Worm (Caenorhabditis elegans) whole organism, L1 larva: Measurements from ENCODE around the gene dhs-15.

Experiments used
- C04F5.9 ChIP-seq: sonication (generic microtip); optimal IDR thresholded peaks from 2 replicates; lab custom pipeline; 2016; ENCODE audit warnings: missing genetic modification characterization, missing compliant biosample characterization
- C16A3.4 ChIP-seq: fragments of 150-350 bp; optimal IDR thresholded peaks from 2 replicates; lab custom pipeline; 2014; ENCODE audit warnings: missing biosample characterization, missing genetic modification characterization
- F16B12.6 ChIP-seq: fragments of 150-350 bp; optimal IDR thresholded peaks from 2 replicates; lab custom pipeline; 2014; ENCODE audit warnings: missing biosample characterization, missing genetic modification characterization
- aha-1 ChIP-seq: fragments of 150-350 bp; optimal IDR thresholded peaks from 2 replicates; lab custom pipeline; 2014; ENCODE audit warnings: missing biosample characterization, missing genetic modification characterization
- alr-1 ChIP-seq: fragments of 200-800 bp; sonication (Bioruptor generic); optimal IDR thresholded peaks from 2 replicates; lab custom pipeline; 2018; ENCODE audit warnings: borderline replicate concordance, mild to moderate bottlenecking, missing genetic modification characterization, missing compliant biosample characterization
- aly-2 ChIP-seq: fragments of 150-350 bp; optimal IDR thresholded peaks from 2 replicates; lab custom pipeline; 2014; ENCODE audit warnings: missing biosample characterization, missing genetic modification characterization
- ama-1 ChIP-seq: fragments of 150-350 bp; optimal IDR thresholded peaks from 2 replicates; lab custom pipeline; 2014
- ceh-8 ChIP-seq: fragments of 200-800 bp; sonication (Bioruptor generic); optimal IDR thresholded peaks from 2 replicates; lab custom pipeline; 2018; ENCODE audit warnings: mild to moderate bottlenecking, missing genetic modification characterization, moderate library complexity, missing compliant biosample characterization
- ceh-90 ChIP-seq: sonication (generic microtip); optimal IDR thresholded peaks from 2 replicates; lab custom pipeline; 2016; ENCODE audit warnings: missing genetic modification characterization, missing compliant biosample characterization
- dpl-1 ChIP-seq, 3 experiments: fragments of 150-350 bp in 2 of 3; sonication (generic microtip) in 1 of 3; optimal IDR thresholded peaks; 2 replicates each; lab custom pipeline; 2014 to 2017; ENCODE audit warnings: missing biosample characterization in 3 of 3, missing genetic modification characterization in 3 of 3, missing genetic modification reagents in 3 of 3
- elt-2 ChIP-seq: sonication (generic microtip); optimal IDR thresholded peaks from 2 replicates; lab custom pipeline; 2016; ENCODE audit warnings: missing genetic modification characterization, mild to moderate bottlenecking, inconsistent platforms, missing compliant biosample characterization, missing genetic modification reagents
- fkh-10 ChIP-seq: sonication (generic microtip); optimal IDR thresholded peaks from 2 replicates; lab custom pipeline; 2017; ENCODE audit warnings: missing biosample characterization, missing genetic modification reagents, missing genetic modification characterization
- fkh-4 ChIP-seq: sonication (generic microtip); optimal IDR thresholded peaks from 2 replicates; lab custom pipeline; 2016; ENCODE audit warnings: missing compliant biosample characterization, missing genetic modification characterization, borderline replicate concordance
- fos-1 ChIP-seq: fragments of 150-350 bp; optimal IDR thresholded peaks from 2 replicates; lab custom pipeline; 2014; ENCODE audit warnings: missing biosample characterization, missing genetic modification characterization
- hpl-2 ChIP-seq: fragments of 150-350 bp; optimal IDR thresholded peaks from 2 replicates; lab custom pipeline; 2014; ENCODE audit warnings: missing biosample characterization, missing genetic modification reagents, missing genetic modification characterization
- lin-15B ChIP-seq: fragments of 150-350 bp; sonication (generic microtip); optimal IDR thresholded peaks from 3 replicates; lab custom pipeline; 2014; ENCODE audit warnings: missing biosample characterization, missing genetic modification characterization
- lin-35 ChIP-seq, 2 experiments: fragments of 150-350 bp; optimal IDR thresholded peaks; 2 replicates each; lab custom pipeline; 2014; ENCODE audit warnings: missing biosample characterization in 2 of 2, missing genetic modification characterization in 2 of 2, missing genetic modification reagents in 2 of 2
- lsy-2 ChIP-seq, 2 experiments: fragments of 150-350 bp; optimal IDR thresholded peaks; 2 replicates each; lab custom pipeline; 2014; ENCODE audit warnings: missing biosample characterization in 2 of 2, missing genetic modification characterization in 2 of 2
- mab-9 ChIP-seq: fragments of 200-800 bp; sonication (Bioruptor generic); IDR thresholded peaks from 2 replicates; pipeline ENCODE4 v1.3.6; 2022; ENCODE audit warnings: missing genetic modification reagents, missing genetic modification characterization, missing compliant biosample characterization
- mep-1 ChIP-seq: fragments of 150-350 bp; optimal IDR thresholded peaks from 2 replicates; lab custom pipeline; 2014; ENCODE audit warnings: missing biosample characterization, missing genetic modification characterization
- nhr-11 ChIP-seq: fragments of 150-350 bp; optimal IDR thresholded peaks from 2 replicates; lab custom pipeline; 2014; ENCODE audit warnings: missing biosample characterization, missing genetic modification characterization
- nhr-20 ChIP-seq: sonication (generic microtip); optimal IDR thresholded peaks from 2 replicates; lab custom pipeline; 2016; ENCODE audit warnings: mild to moderate bottlenecking, missing genetic modification characterization, missing compliant biosample characterization
- nhr-237 ChIP-seq: fragments of 150-350 bp; optimal IDR thresholded peaks from 2 replicates; lab custom pipeline; 2014; ENCODE audit warnings: missing biosample characterization, missing genetic modification characterization
- nhr-84 ChIP-seq: sonication (generic microtip); optimal IDR thresholded peaks from 2 replicates; lab custom pipeline; 2017; ENCODE audit warnings: missing biosample characterization, missing genetic modification characterization
- nhr-85 ChIP-seq: sonication (generic microtip); peaks from one replicate; lab custom pipeline; 2016; ENCODE audit warnings: missing genetic modification characterization, inconsistent platforms, missing compliant biosample characterization
- nhr-90 ChIP-seq: sonication (generic microtip); optimal IDR thresholded peaks from 2 replicates; lab custom pipeline; 2016; ENCODE audit warnings: mild to moderate bottlenecking, missing genetic modification characterization, missing compliant biosample characterization; ENCODE audit not compliant: poor library complexity
- pax-3 ChIP-seq: fragments of 200-800 bp; sonication (Bioruptor generic); optimal IDR thresholded peaks from 2 replicates; lab custom pipeline; 2018; ENCODE audit warnings: mild to moderate bottlenecking, missing genetic modification characterization, moderate library complexity, missing compliant biosample characterization
- rnt-1 ChIP-seq: sonication (generic microtip); optimal IDR thresholded peaks from 2 replicates; lab custom pipeline; 2016; ENCODE audit warnings: mild to moderate bottlenecking, missing genetic modification characterization, moderate library complexity, missing compliant biosample characterization
- skn-1 ChIP-seq: fragments of 150-350 bp; optimal IDR thresholded peaks from 2 replicates; lab custom pipeline; 2014; ENCODE audit warnings: missing biosample characterization, missing genetic modification characterization
- snpc-4 ChIP-seq: fragments of 150-350 bp; optimal IDR thresholded peaks from 2 replicates; lab custom pipeline; 2014; ENCODE audit warnings: missing biosample characterization, missing genetic modification characterization
- sptf-1 ChIP-seq: fragments of 150-350 bp; optimal IDR thresholded peaks from 2 replicates; lab custom pipeline; 2014; ENCODE audit warnings: missing biosample characterization, missing genetic modification characterization
- unc-62 ChIP-seq: fragments of 150-350 bp; optimal IDR thresholded peaks from 2 replicates; lab custom pipeline; 2014; ENCODE audit warnings: missing biosample characterization, missing genetic modification reagents, missing genetic modification characterization
- xbp-1 ChIP-seq: sonication (generic microtip); optimal IDR thresholded peaks from 2 replicates; lab custom pipeline; 2016; ENCODE audit warnings: missing genetic modification characterization, missing compliant biosample characterization
- ztf-4 ChIP-seq: fragments of 150-350 bp; optimal IDR thresholded peaks from 2 replicates; lab custom pipeline; 2014; ENCODE audit warnings: missing biosample characterization, missing genetic modification characterization

dhs-15 gene

DNA sequence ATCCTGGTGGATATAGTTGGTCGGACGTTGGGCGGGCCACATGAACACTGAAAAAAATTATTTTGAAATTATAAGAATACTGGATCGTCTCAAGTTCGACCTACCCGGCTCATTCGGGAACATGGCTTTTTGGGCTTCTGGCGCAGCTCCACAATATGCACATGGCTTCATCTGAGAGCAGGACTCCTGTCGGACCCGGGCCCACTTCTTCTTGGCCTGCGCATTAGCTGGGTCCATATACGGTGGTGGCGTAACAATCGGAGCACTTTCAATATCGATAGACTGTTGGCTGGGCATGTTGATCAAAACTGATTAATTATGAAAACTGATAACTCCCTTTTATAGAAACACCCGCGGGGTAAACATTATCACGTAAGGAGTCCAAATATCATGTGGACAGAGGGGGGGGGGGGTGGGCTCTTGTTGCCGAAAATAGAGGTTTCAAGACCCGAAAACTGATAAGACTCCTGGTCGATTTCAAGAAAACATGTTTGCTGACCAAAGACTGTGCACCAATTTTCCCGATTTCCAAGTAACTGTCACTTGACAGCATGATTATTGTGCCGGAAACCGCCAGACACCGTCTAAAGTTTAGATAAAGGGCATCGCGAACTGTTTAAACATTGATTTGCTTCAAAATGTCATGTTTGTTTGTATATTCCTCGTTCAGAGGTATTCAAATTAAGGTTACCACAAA lies 38.7 kb downstream of the dhs-15 start, which contains the start of gene dod-3:
Gene dod-3, minus strand, starts transcription at position 315 of the 697 bp plus-strand sequence.
- TF ChIP-seq elt-2 (tag; lab: Kevin White, UChicago): peak; percentile 98
- TF ChIP-seq ama-1 (lab: Kevin White, UChicago): peak; percentile 8
- no peak for TF ChIP-seq dpl-1 (GFP tag; optimal IDR thresholded peaks at IDR 0.05; lab: Kevin White, UChicago)
- peak; percentile 43 for TF ChIP-seq nhr-90

DNA sequence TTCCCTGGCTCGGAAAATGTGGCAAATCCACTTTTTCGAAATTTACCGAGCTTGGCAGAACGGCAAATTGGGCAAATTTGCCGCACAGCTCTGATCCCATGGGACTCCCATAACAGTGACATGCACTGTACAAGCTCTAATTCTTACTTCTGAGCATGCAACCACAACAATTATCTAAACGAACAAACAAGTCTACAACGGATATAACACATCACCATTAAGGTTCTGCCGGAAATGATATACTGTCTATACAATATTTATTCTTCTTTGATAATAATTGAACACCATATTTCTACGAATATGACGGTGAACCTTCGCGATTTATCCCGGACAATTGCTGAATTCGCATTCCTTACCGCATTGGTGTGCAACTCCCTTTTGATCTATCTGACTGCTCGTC lies 41.4 kb downstream of the dhs-15 start, which contains the start of gene str-33:
Gene str-33, plus strand, starts transcription at position 301 of the 400 bp plus-strand sequence.
- no peak for TF ChIP-seq nhr-85 (tag; lab: Kevin White, UChicago)
- no peak for TF ChIP-seq pax-3 (tag; lab: Kevin White, UChicago)
- TF ChIP-seq skn-1 (tag; lab: Kevin White, UChicago): no peak
- TF ChIP-seq nhr-20 (tag; lab: Kevin White, UChicago): no peak
- TF ChIP-seq ama-1 (lab: Kevin White, UChicago): no peak
- TF ChIP-seq nhr-11 (tag; lab: Kevin White, UChicago): no peak
- no peak for TF ChIP-seq nhr-237 (tag; lab: Kevin White, UChicago)
- no peak for TF ChIP-seq sptf-1
- TF ChIP-seq hpl-2 (GFP tag; lab: Kevin White, UChicago): no peak
- no peak for TF ChIP-seq mep-1 (tag; lab: Kevin White, UChicago)
- TF ChIP-seq ztf-4 (tag; lab: Kevin White, UChicago): no peak
- TF ChIP-seq xbp-1 (tag; lab: Kevin White, UChicago): no peak
- no peak for TF ChIP-seq lsy-2 (tag; optimal IDR thresholded peaks at IDR 0.05; lab: Kevin White, UChicago)

DNA sequence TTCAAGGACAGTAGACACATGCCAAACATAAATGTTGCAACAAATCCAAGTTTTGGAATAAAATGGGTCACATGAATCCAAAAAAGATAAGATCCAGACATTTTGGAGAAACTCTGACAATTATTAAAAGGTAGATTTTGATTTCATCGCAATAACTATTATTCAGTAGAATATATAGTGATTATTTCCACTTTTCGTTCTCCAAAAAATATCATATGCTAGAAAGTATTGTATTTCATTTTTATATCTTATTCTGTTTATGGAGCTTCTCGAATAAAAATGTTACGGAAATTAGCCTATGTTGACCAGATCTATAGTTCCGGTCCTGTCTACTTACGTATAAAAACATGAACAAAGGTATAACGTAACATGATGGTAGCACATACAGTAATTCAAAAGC lies 42.6 kb downstream of the dhs-15 start, which contains the start of gene str-13:
Gene str-13, minus strand, starts transcription at position 101 of the 400 bp plus-strand sequence.
- TF ChIP-seq nhr-85 (tag; lab: Kevin White, UChicago): peak; percentile 39
- no peak for TF ChIP-seq pax-3 (tag; lab: Kevin White, UChicago)
- TF ChIP-seq, all 84 proteins: peak for 1

DNA sequence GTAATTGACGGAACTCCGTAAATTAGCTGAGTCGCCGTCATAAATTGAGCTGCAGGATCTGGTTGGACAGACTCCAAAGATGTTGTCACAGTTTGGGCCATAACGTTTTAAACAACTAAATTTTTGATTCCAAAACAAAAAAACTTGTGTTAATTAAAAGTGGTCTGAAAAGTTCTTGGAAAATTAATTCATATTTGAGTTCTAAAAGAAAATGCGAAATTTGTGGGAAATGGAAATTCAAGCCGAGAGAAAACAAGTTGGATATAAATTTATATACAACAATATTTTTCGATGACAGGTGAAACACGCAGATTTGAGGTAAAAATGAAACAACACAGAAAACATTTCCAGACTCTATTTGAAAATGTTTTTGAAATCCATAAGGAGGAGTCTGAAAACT lies 44.4 kb downstream of the dhs-15 start, which contains the start of gene srg-59:
Gene srg-59, minus strand, starts transcription at position 101 of the 400 bp plus-strand sequence.
- TF ChIP-seq ceh-8 (GFP tag; lab: Kevin White, UChicago): no peak
- TF ChIP-seq alr-1 (tag; lab: Kevin White, UChicago): no peak
- TF ChIP-seq mab-9 (GFP tag; lab: Robert Waterston, UW): no peak
- TF ChIP-seq F16B12.6 (tag; lab: Kevin White, UChicago): no peak
- TF ChIP-seq snpc-4: no peak
- TF ChIP-seq, all 84 proteins: peak for 0

DNA sequence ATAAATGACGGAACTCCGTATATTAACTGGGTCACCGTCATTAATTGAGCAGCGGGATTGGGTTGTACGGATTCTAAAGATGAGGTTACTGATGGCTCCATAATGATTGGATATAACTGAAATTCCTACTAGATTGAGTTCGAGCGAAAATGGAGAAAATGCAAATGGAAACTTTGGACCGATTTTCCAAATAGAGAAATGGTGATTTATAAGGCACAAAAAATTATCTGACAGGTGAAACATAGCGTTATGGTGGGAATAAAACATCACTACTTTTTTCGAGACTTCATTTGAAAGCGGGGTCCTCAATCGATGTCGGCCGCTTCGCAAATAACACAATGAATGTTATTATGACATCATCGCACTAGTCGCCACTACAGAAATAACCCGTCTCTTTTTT lies 47.1 kb downstream of the dhs-15 start, which contains the start of gene srg-60:
Gene srg-60, minus strand, starts transcription at position 101 of the 400 bp plus-strand sequence.
- no peak for TF ChIP-seq nhr-84 (tag; lab: Kevin White, UChicago)
- TF ChIP-seq lin-35 (GFP tag; optimal IDR thresholded peaks at IDR 0.05; lab: Kevin White, UChicago): no peak
- no peak for TF ChIP-seq aly-2 (tag; lab: Kevin White, UChicago)
- no peak for TF ChIP-seq mab-9 (GFP tag; lab: Robert Waterston, UW)
- TF ChIP-seq dpl-1 (GFP tag; optimal IDR thresholded peaks at IDR 0.05; lab: Kevin White, UChicago): no peak
- no peak for TF ChIP-seq aha-1 (tag; lab: Kevin White, UChicago)
- no peak for TF ChIP-seq ceh-90 (tag; lab: Kevin White, UChicago)
- no peak for TF ChIP-seq unc-62 (GFP tag; lab: Kevin White, UChicago)
- TF ChIP-seq fos-1 (tag; lab: Kevin White, UChicago): no peak
- TF ChIP-seq C04F5.9 (tag; lab: Kevin White, UChicago): no peak
- no peak for TF ChIP-seq xbp-1 (tag; lab: Kevin White, UChicago)
- no peak for TF ChIP-seq fkh-4
- no peak for TF ChIP-seq rnt-1
- TF ChIP-seq C16A3.4 (tag; lab: Kevin White, UChicago): no peak
- no peak for TF ChIP-seq nhr-20 (tag; lab: Kevin White, UChicago)
- no peak for TF ChIP-seq lin-15B (tag; lab: Kevin White, UChicago)
- TF ChIP-seq fkh-10 (GFP tag; lab: Kevin White, UChicago): no peak
